Fruit fly (Drosophila melanogaster) whole organism, pupa: Measurements from ENCODE around the gene gdl-ORF39.

Experiments used
- CG34367 ChIP-seq: fragments of 200-800 bp; sonication (Bioruptor generic); optimal IDR thresholded peaks from 2 replicates; lab custom pipeline; 2018; ENCODE audit warnings: missing biosample characterization, mild to moderate bottlenecking, missing genetic modification characterization
- EcR ChIP-seq: fragments of 200-800 bp; sonication (Bioruptor generic); optimal IDR thresholded peaks from 3 replicates; lab custom pipeline; 2019; ENCODE audit warnings: missing biosample characterization, missing genetic modification characterization, mild to moderate bottlenecking, moderate library complexity, missing genetic modification reagents
- Ets98B ChIP-seq: fragments of 200-800 bp; sonication (Bioruptor generic); IDR thresholded peaks from 2 replicates; pipeline ENCODE4 v1.3.6; 2022; ENCODE audit warnings: missing biosample characterization, missing genetic modification characterization

DNA sequence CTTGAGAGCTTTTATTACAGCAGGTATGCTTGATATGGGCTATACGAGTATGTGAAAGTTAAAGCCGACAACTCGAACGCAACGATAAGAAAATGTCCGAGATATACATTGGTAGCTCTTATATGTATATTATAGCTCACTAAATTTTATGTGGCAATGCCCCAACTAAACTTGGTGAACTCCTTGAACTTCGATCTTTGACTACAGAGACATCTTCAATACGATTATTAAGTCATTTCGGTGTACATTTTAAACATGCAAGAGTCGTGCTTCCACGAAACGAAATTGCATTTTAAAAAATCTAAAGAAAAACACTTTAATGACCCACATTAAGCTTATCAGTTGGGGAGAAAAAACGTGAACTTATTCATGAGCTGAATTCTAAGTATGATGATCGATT is 27.3 kb downstream of the gdl-ORF39 start:
- TF ChIP-seq CG34367 (tag; lab: Kevin White, UChicago) (no peak), Ets98B (GFP tag; lab: Robert Waterston, UW) (no peak), EcR (GFP tag; lab: Kevin White, UChicago) (no peak)
